Worm (Caenorhabditis elegans) whole organism, L4/young adult: ENCODE results near the gene F54H12.7.

Experiments used
- W03F9.2 ChIP-seq: fragments of 150-350 bp; optimal IDR thresholded peaks from 2 replicates; lab custom pipeline; 2014; ENCODE audit warnings: missing biosample characterization, missing genetic modification characterization
- dao-5 ChIP-seq: sonication (generic microtip); optimal IDR thresholded peaks from 2 replicates; lab custom pipeline; 2016; ENCODE audit warnings: missing genotype, missing genetic modification characterization, moderate library complexity, missing compliant biosample characterization
- him-1 ChIP-seq: sonication (generic microtip); optimal IDR thresholded peaks from 2 replicates; lab custom pipeline; 2016; ENCODE audit warnings: missing genotype, missing genetic modification reagents, missing genetic modification characterization, missing compliant biosample characterization

- TF ChIP-seq W03F9.2 (tag; lab: Kevin White, UChicago) (no peak), him-1 (tag; lab: Kevin White, UChicago) (no peak), dao-5 (no peak)
Observed at ce11 chrIII:7919823-7920222, 49.3 kb upstream of the F54H12.7 start, which contains the start of gene C29E4.14.
